Worm (Caenorhabditis elegans): Measurements from ENCODE around the gene fbxa-5.

ce11 chrIII:1380535-1381274, 40.6 kb upstream of the fbxa-5 start, which contains the start of the genes pals-21 and Y82E9BR.6:
- TF ChIP-seq nhr-77 (tag; optimal IDR thresholded peaks at IDR 0.05) (no peak), rnt-1 (tag; optimal IDR thresholded peaks at IDR 0.05) (no peak), skn-1 (tag; optimal IDR thresholded peaks at IDR 0.05) (no peak)
